Worm (Caenorhabditis elegans) whole organism, early embryonic: ENCODE measurements around the gene irg-3.

ENCODE experiments used
- B0310.2 ChIP-seq: sonication (generic microtip); optimal IDR thresholded peaks from 2 replicates; lab custom pipeline; 2016; ENCODE audit warnings: mild to moderate bottlenecking, missing genetic modification characterization, missing compliant biosample characterization
- F13C5.2 ChIP-seq: sonication (generic microtip); optimal IDR thresholded peaks from 2 replicates; lab custom pipeline; 2017; ENCODE audit warnings: mild to moderate bottlenecking, missing genetic modification characterization, inconsistent platforms, missing compliant biosample characterization
- aly-1 ChIP-seq: sonication (generic microtip); optimal IDR thresholded peaks from 2 replicates; lab custom pipeline; 2016; ENCODE audit warnings: missing genetic modification characterization, missing compliant biosample characterization
- ama-1 ChIP-seq: fragments of 150-350 bp; optimal IDR thresholded peaks from 2 replicates; lab custom pipeline; 2014
- ceh-13 ChIP-seq: fragments of 200-800 bp; sonication (Bioruptor generic); optimal IDR thresholded peaks from 2 replicates; lab custom pipeline; 2018; ENCODE audit warnings: mild to moderate bottlenecking, missing genetic modification characterization, missing compliant biosample characterization
- ceh-36 ChIP-seq: sonication (generic microtip); optimal IDR thresholded peaks from 2 replicates; lab custom pipeline; 2016; ENCODE audit warnings: missing genetic modification characterization, inconsistent platforms, missing compliant biosample characterization
- flt-1 ChIP-seq: fragments of 200-800 bp; sonication (Bioruptor generic); IDR thresholded peaks from 2 replicates; pipeline ENCODE4 v1.3.6; 2022; ENCODE audit warnings: missing genetic modification characterization, missing compliant biosample characterization
- hmbx-1 ChIP-seq: sonication (generic microtip); optimal IDR thresholded peaks from 2 replicates; lab custom pipeline; 2016; ENCODE audit warnings: mild to moderate bottlenecking, missing genetic modification characterization, missing compliant biosample characterization
- hmg-4 ChIP-seq: fragments of 200-800 bp; sonication (Bioruptor generic); optimal IDR thresholded peaks from 2 replicates; lab custom pipeline; 2018; ENCODE audit warnings: mild to moderate bottlenecking, missing genetic modification characterization, missing compliant biosample characterization
- hnd-1 ChIP-seq: sonication (generic microtip); optimal IDR thresholded peaks from 2 replicates; lab custom pipeline; 2016; ENCODE audit warnings: missing genetic modification characterization, missing compliant biosample characterization
- sea-1 ChIP-seq: fragments of 200-800 bp; sonication (Bioruptor generic); conservative IDR thresholded peaks from 2 replicates; pipeline ENCODE4 v1.3.6; 2022; ENCODE audit warnings: missing genetic modification characterization, missing compliant biosample characterization
- tbx-11 ChIP-seq: fragments of 200-800 bp; sonication (Bioruptor generic); IDR thresholded peaks from 2 replicates; pipeline ENCODE4 v1.3.6; 2022; ENCODE audit warnings: missing genetic modification characterization, missing compliant biosample characterization

DNA sequence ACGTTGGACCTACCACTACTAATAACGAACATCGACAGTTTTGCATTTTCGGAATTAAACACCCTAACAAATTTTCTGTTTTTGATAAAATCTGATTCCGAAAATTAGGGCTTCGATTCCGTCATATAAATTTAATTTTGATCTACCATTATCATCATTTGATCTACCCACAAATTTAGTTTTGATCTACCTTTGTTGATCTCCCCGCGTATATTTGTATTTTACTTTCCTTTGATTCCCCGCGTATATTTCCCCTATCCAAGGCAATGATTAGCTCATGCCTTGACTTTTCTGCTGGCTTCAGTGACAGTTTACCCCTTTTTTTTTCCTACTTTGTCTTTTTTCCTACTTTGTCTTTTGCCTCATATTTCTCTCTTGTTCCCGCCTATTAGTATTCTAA lies 2.6 kb upstream of the irg-3 start:
- TF ChIP-seq hmg-4 (GFP tag; lab: Kevin White, UChicago) = no peak
- no peak for TF ChIP-seq F13C5.2 (tag; lab: Kevin White, UChicago)
- no peak for TF ChIP-seq ceh-13 (GFP tag; lab: Kevin White, UChicago)
- no peak for TF ChIP-seq flt-1 (GFP tag; lab: Robert Waterston, UW)
- no peak for TF ChIP-seq aly-1
- TF ChIP-seq ama-1 (lab: Kevin White, UChicago) = no peak
- TF ChIP-seq tbx-11 (GFP tag; lab: Robert Waterston, UW) = no peak
- no peak for TF ChIP-seq B0310.2 (tag; lab: Kevin White, UChicago)
- no peak for TF ChIP-seq hmbx-1 (tag; lab: Kevin White, UChicago)
- TF ChIP-seq hnd-1 = no peak
- no peak for TF ChIP-seq ceh-36 (tag; lab: Kevin White, UChicago)
- TF ChIP-seq sea-1 = no peak
